Worm (Caenorhabditis elegans) whole organism, young adult: ENCODE data around the gene lurp-4.

Experiments used
- B0035.1 ChIP-seq: sonication (generic microtip); optimal IDR thresholded peaks from 2 replicates; lab custom pipeline; 2016; ENCODE audit warnings: missing genetic modification characterization, mild to moderate bottlenecking, missing compliant biosample characterization, missing genotype, missing genetic modification reagents
- C17E4.6 ChIP-seq: fragments of 200-800 bp; sonication (Bioruptor generic); IDR thresholded peaks from 2 replicates; pipeline ENCODE4 v1.3.6; 2022; ENCODE audit warnings: missing genetic modification reagents, missing genetic modification characterization, missing compliant biosample characterization
- F22D6.2 ChIP-seq: sonication (generic microtip); optimal IDR thresholded peaks from 2 replicates; lab custom pipeline; 2016; ENCODE audit warnings: mild to moderate bottlenecking, missing genetic modification characterization, missing compliant biosample characterization
- F37B4.10 ChIP-seq: fragments of 200-800 bp; sonication (Bioruptor generic); IDR thresholded peaks from 2 replicates; pipeline ENCODE4 v1.3.6; 2022; ENCODE audit warnings: missing genetic modification characterization, missing compliant biosample characterization
- F57C9.4 ChIP-seq: sonication (generic microtip); optimal IDR thresholded peaks from 2 replicates; lab custom pipeline; 2017; ENCODE audit warnings: mild to moderate bottlenecking, missing genetic modification characterization, missing compliant biosample characterization
- K11D2.4 ChIP-seq: fragments of 200-800 bp; sonication (Bioruptor generic); IDR thresholded peaks from 2 replicates; pipeline ENCODE4 v1.3.6; 2022; ENCODE audit warnings: missing genetic modification reagents, missing genetic modification characterization, missing compliant biosample characterization
- K12H6.12 ChIP-seq: fragments of 200-800 bp; sonication (Bioruptor generic); optimal IDR thresholded peaks from 2 replicates; lab custom pipeline; 2018; ENCODE audit warnings: mild to moderate bottlenecking, missing genetic modification characterization, missing compliant biosample characterization
- T07F8.4 ChIP-seq: sonication (generic microtip); optimal IDR thresholded peaks from 2 replicates; lab custom pipeline; 2016; ENCODE audit warnings: mild to moderate bottlenecking, missing genetic modification characterization, moderate library complexity, missing compliant biosample characterization
- Y79H2A.3 ChIP-seq: fragments of 200-800 bp; sonication (Bioruptor generic); conservative IDR thresholded peaks from 2 replicates; pipeline ENCODE4 v1.3.6; 2022; ENCODE audit warnings: missing genetic modification reagents, missing genetic modification characterization, missing compliant biosample characterization
- Y95B8A.8 ChIP-seq: fragments of 200-800 bp; sonication (Bioruptor generic); IDR thresholded peaks from 2 replicates; pipeline ENCODE4 v1.3.6; 2022; ENCODE audit warnings: missing genetic modification reagents, missing genetic modification characterization, missing compliant biosample characterization
- ZK185.1 ChIP-seq: sonication (generic microtip); optimal IDR thresholded peaks from 2 replicates; lab custom pipeline; 2016; ENCODE audit warnings: mild to moderate bottlenecking, missing genetic modification characterization, missing compliant biosample characterization; ENCODE audit not compliant: poor library complexity, severe bottlenecking
- aptf-3 ChIP-seq: fragments of 200-800 bp; sonication (Bioruptor generic); IDR thresholded peaks from 2 replicates; pipeline ENCODE4 v1.3.6; 2022; ENCODE audit warnings: missing genetic modification characterization, missing compliant biosample characterization
- atf-7 ChIP-seq: sonication (generic microtip); optimal IDR thresholded peaks from 2 replicates; lab custom pipeline; 2017; ENCODE audit warnings: mild to moderate bottlenecking, missing genetic modification characterization, missing compliant biosample characterization
- attf-6 ChIP-seq: fragments of 200-800 bp; sonication (Bioruptor generic); IDR thresholded peaks from 2 replicates; pipeline ENCODE4 v1.3.6; 2022; ENCODE audit warnings: missing genetic modification reagents, missing genetic modification characterization, missing compliant biosample characterization
- bed-1 ChIP-seq: fragments of 200-800 bp; sonication (Bioruptor generic); IDR thresholded peaks from 2 replicates; pipeline ENCODE4 v1.3.6; 2022; ENCODE audit warnings: missing genetic modification reagents, missing genetic modification characterization, missing compliant biosample characterization
- cebp-1 ChIP-seq, 2 experiments: fragments of 200-800 bp in 1 of 2; sonication (Bioruptor generic) in 1 of 2; sonication (generic microtip) in 1 of 2; IDR thresholded peaks in 1 of 2; optimal IDR thresholded peaks in 1 of 2; 2 replicates each; pipeline versions ENCODE4 v1.3.6 to Lab custom; 2017 to 2022; ENCODE audit warnings: missing compliant biosample characterization in 2 of 2, missing genetic modification characterization in 2 of 2, mild to moderate bottlenecking in 1 of 2, missing genetic modification reagents in 1 of 2, moderate library complexity in 1 of 2
- ceh-100 ChIP-seq: fragments of 200-800 bp; sonication (Bioruptor generic); IDR thresholded peaks from 2 replicates; pipeline ENCODE4 v1.3.6; 2022; ENCODE audit warnings: missing genetic modification reagents, missing genetic modification characterization, missing compliant biosample characterization
- ceh-79 ChIP-seq: sonication (generic microtip); optimal IDR thresholded peaks from 2 replicates; lab custom pipeline; 2017; ENCODE audit warnings: mild to moderate bottlenecking, missing genetic modification characterization, missing compliant biosample characterization
- chd-7 ChIP-seq: sonication (generic microtip); optimal IDR thresholded peaks from 2 replicates; lab custom pipeline; 2016; ENCODE audit warnings: mild to moderate bottlenecking, missing genetic modification characterization, moderate library complexity, missing compliant biosample characterization
- dox-1 ChIP-seq: fragments of 200-800 bp; sonication (Bioruptor generic); IDR thresholded peaks from 2 replicates; pipeline ENCODE4 v1.3.6; 2022; ENCODE audit warnings: missing genetic modification reagents, missing genetic modification characterization, missing compliant biosample characterization
- efl-1 ChIP-seq: fragments of 150-350 bp; optimal IDR thresholded peaks from 2 replicates; lab custom pipeline; 2014; ENCODE audit warnings: missing biosample characterization, missing genetic modification reagents, missing genetic modification characterization
- egl-18 ChIP-seq: fragments of 200-800 bp; sonication (Bioruptor generic); IDR thresholded peaks from 2 replicates; pipeline ENCODE4 v1.3.6; 2022; ENCODE audit warnings: missing genetic modification reagents, missing genetic modification characterization, missing compliant biosample characterization
- ets-4 ChIP-seq: fragments of 200-800 bp; sonication (Bioruptor generic); optimal IDR thresholded peaks from 2 replicates; lab custom pipeline; 2018; ENCODE audit warnings: mild to moderate bottlenecking, missing genetic modification characterization, missing compliant biosample characterization
- hmg-1.2 ChIP-seq: fragments of 200-800 bp; sonication (Bioruptor generic); IDR thresholded peaks from 2 replicates; pipeline ENCODE4 v1.3.6; 2022; ENCODE audit warnings: missing genetic modification reagents, missing genetic modification characterization, missing compliant biosample characterization
- hmg-20 ChIP-seq: fragments of 200-800 bp; sonication (Bioruptor generic); IDR thresholded peaks from 2 replicates; pipeline ENCODE4 v1.3.6; 2022; ENCODE audit warnings: missing genetic modification reagents, missing genetic modification characterization, missing compliant biosample characterization
- let-607 ChIP-seq, 2 experiments: fragments of 200-800 bp in 1 of 2; sonication (Bioruptor generic) in 1 of 2; sonication (generic microtip) in 1 of 2; optimal IDR thresholded peaks; 2 replicates each; lab custom pipeline; 2016 to 2018; ENCODE audit warnings: mild to moderate bottlenecking in 2 of 2, missing compliant biosample characterization in 2 of 2, missing genetic modification characterization in 2 of 2, moderate library complexity in 2 of 2, missing genotype in 1 of 2
- lir-1 ChIP-seq: fragments of 200-800 bp; sonication (Bioruptor generic); conservative IDR thresholded peaks from 2 replicates; pipeline ENCODE4 v1.3.6; 2022; ENCODE audit warnings: missing genetic modification reagents, missing genetic modification characterization, missing compliant biosample characterization
- lsl-1 ChIP-seq: fragments of 200-800 bp; sonication (Bioruptor generic); optimal IDR thresholded peaks from 2 replicates; lab custom pipeline; 2018; ENCODE audit warnings: mild to moderate bottlenecking, missing genetic modification characterization, moderate library complexity, missing compliant biosample characterization
- lsy-27 ChIP-seq: sonication (generic microtip); optimal IDR thresholded peaks from 2 replicates; lab custom pipeline; 2017; ENCODE audit warnings: missing genetic modification characterization, mild to moderate bottlenecking, missing compliant biosample characterization, antibody characterized with exemption, missing genotype, borderline replicate concordance; ENCODE audit not compliant: insufficient read depth
- madf-10 ChIP-seq: sonication (generic microtip); optimal IDR thresholded peaks from 2 replicates; lab custom pipeline; 2016; ENCODE audit warnings: mild to moderate bottlenecking, missing genetic modification characterization, missing compliant biosample characterization
- mcd-1 ChIP-seq: fragments of 200-800 bp; sonication (Bioruptor generic); IDR thresholded peaks from 2 replicates; pipeline ENCODE4 v1.3.6; 2022; ENCODE audit warnings: missing genetic modification reagents, missing genetic modification characterization, missing compliant biosample characterization
- mes-4 ChIP-seq: sonication (generic microtip); optimal IDR thresholded peaks from 2 replicates; lab custom pipeline; 2016; ENCODE audit warnings: missing genotype, missing genetic modification characterization, missing compliant biosample characterization
- nfya-1 ChIP-seq: sonication (generic microtip); optimal IDR thresholded peaks from 2 replicates; lab custom pipeline; 2017; ENCODE audit warnings: antibody characterized with exemption, missing compliant biosample characterization, missing genetic modification characterization, borderline replicate concordance; ENCODE audit not compliant: insufficient read depth
- nfya-2 ChIP-seq: fragments of 200-800 bp; sonication (Bioruptor generic); IDR thresholded peaks from 2 replicates; pipeline ENCODE4 v1.3.6; 2022; ENCODE audit warnings: missing genetic modification reagents, missing genetic modification characterization, missing compliant biosample characterization
- nfyb-1 ChIP-seq: fragments of 200-800 bp; sonication (Bioruptor generic); IDR thresholded peaks from 2 replicates; pipeline ENCODE4 v1.3.6; 2022; ENCODE audit warnings: missing genetic modification reagents, missing genetic modification characterization, missing compliant biosample characterization
- nhr-27 ChIP-seq: fragments of 200-800 bp; sonication (Bioruptor generic); optimal IDR thresholded peaks from 2 replicates; lab custom pipeline; 2018; ENCODE audit warnings: mild to moderate bottlenecking, missing genetic modification characterization, moderate library complexity, missing compliant biosample characterization
- nhr-80 ChIP-seq: sonication (generic microtip); optimal IDR thresholded peaks from 2 replicates; lab custom pipeline; 2016; ENCODE audit warnings: missing genetic modification characterization, missing compliant biosample characterization
- nhr-90 ChIP-seq: sonication (generic microtip); optimal IDR thresholded peaks from 2 replicates; lab custom pipeline; 2016; ENCODE audit warnings: missing genotype, mild to moderate bottlenecking, missing genetic modification characterization, missing compliant biosample characterization
- pha-4 ChIP-seq: fragments of 150-350 bp; sonication (generic microtip); optimal IDR thresholded peaks from 2 replicates; lab custom pipeline; 2014; ENCODE audit warnings: missing biosample characterization, missing genetic modification reagents, missing genetic modification characterization
- rpc-1 ChIP-seq, 2 experiments: fragments of 150-350 bp in 1 of 2; sonication (generic microtip) in 1 of 2; optimal IDR thresholded peaks; 2 replicates each; lab custom pipeline; 2014 to 2018; ENCODE audit warnings: missing biosample characterization in 1 of 2, missing genetic modification characterization in 1 of 2, missing genetic modification reagents in 1 of 2, missing genotype in 1 of 2
- sea-2 ChIP-seq: fragments of 200-800 bp; sonication (Bioruptor generic); IDR thresholded peaks from 2 replicates; pipeline ENCODE4 v1.3.6; 2022; ENCODE audit warnings: missing genetic modification characterization, missing compliant biosample characterization
- sptf-2 ChIP-seq: fragments of 200-800 bp; sonication (Bioruptor generic); optimal IDR thresholded peaks from 2 replicates; lab custom pipeline; 2018; ENCODE audit warnings: mild to moderate bottlenecking, missing genetic modification characterization, missing compliant biosample characterization
- tlf-1 ChIP-seq: fragments of 200-800 bp; sonication (Bioruptor generic); optimal IDR thresholded peaks from 2 replicates; lab custom pipeline; 2018; ENCODE audit warnings: mild to moderate bottlenecking, missing genetic modification characterization, missing compliant biosample characterization
- unc-62 ChIP-seq: fragments of 150-350 bp; optimal IDR thresholded peaks from 2 replicates; lab custom pipeline; 2014; ENCODE audit warnings: missing biosample characterization, missing genetic modification reagents, missing genetic modification characterization
- ztf-22 ChIP-seq: fragments of 200-800 bp; sonication (Bioruptor generic); optimal IDR thresholded peaks from 2 replicates; lab custom pipeline; 2018; ENCODE audit warnings: mild to moderate bottlenecking, missing genetic modification characterization, moderate library complexity, missing compliant biosample characterization
- ztf-6 ChIP-seq: fragments of 200-800 bp; sonication (Bioruptor generic); IDR thresholded peaks from 2 replicates; pipeline ENCODE4 v1.3.6; 2022; ENCODE audit warnings: missing genetic modification reagents, missing genetic modification characterization, missing compliant biosample characterization

Gene lurp-4

ce11 chrV:13092349-13092748 lies at the start of gene lurp-4:
lurp-4 (plus strand) TSS chrV:13092649.
- TF ChIP-seq T07F8.4 = no peak
- no peak for TF ChIP-seq aptf-3 (GFP tag; lab: Robert Waterston, UW)
- no peak for TF ChIP-seq attf-6
- no peak for TF ChIP-seq lsy-27 (tag; lab: Kevin White, UChicago)
- TF ChIP-seq ceh-100 (GFP tag; lab: Robert Waterston, UW) = no peak
- no peak for TF ChIP-seq rpc-1 (optimal IDR thresholded peaks at IDR 0.05; lab: Kevin White, UChicago)
- TF ChIP-seq rpc-1 (tag; optimal IDR thresholded peaks at IDR 0.05; lab: Kevin White, UChicago) = no peak
- TF ChIP-seq Y79H2A.3 (GFP tag; lab: Robert Waterston, UW) = no peak
- no peak for TF ChIP-seq ztf-6 (GFP tag; lab: Robert Waterston, UW)
- no peak for TF ChIP-seq ceh-79 (tag; lab: Kevin White, UChicago)
- no peak for TF ChIP-seq chd-7 (tag; lab: Kevin White, UChicago)
- TF ChIP-seq nhr-80 (tag; lab: Kevin White, UChicago) = no peak
- no peak for TF ChIP-seq B0035.1 (tag; lab: Kevin White, UChicago)
- no peak for TF ChIP-seq sea-2 (GFP tag; lab: Robert Waterston, UW)
- no peak for TF ChIP-seq pha-4 (tag; lab: Kevin White, UChicago)
- no peak for TF ChIP-seq C17E4.6 (GFP tag; lab: Robert Waterston, UW)
- no peak for TF ChIP-seq lir-1 (GFP tag; lab: Robert Waterston, UW)
- no peak for TF ChIP-seq K12H6.12 (tag; lab: Kevin White, UChicago)
- no peak for TF ChIP-seq sptf-2 (GFP tag; lab: Kevin White, UChicago)
- TF ChIP-seq F57C9.4 = no peak

- no peak for TF ChIP-seq hmg-1.2
- no peak for TF ChIP-seq nhr-27 (tag; lab: Kevin White, UChicago)
- peak; percentile 52 for TF ChIP-seq dox-1 (GFP tag; lab: Robert Waterston, UW)
- TF ChIP-seq nfya-2 (GFP tag; lab: Robert Waterston, UW) = no peak
- no peak for TF ChIP-seq egl-18 (GFP tag; lab: Robert Waterston, UW)
- TF ChIP-seq nhr-90 (tag; lab: Kevin White, UChicago) = peak; percentile 46
- TF ChIP-seq unc-62 (GFP tag; lab: Kevin White, UChicago) = peak; percentile 90
- peak; percentile 72 for TF ChIP-seq atf-7 (tag; lab: Kevin White, UChicago)
- TF ChIP-seq mes-4 (tag; lab: Kevin White, UChicago) = no peak
- TF ChIP-seq hmg-20 (GFP tag; lab: Robert Waterston, UW) = no peak
- TF ChIP-seq tlf-1 (GFP tag; lab: Kevin White, UChicago) = peak; percentile 42
- peak; percentile 62; the same call in 1 of the 2 replicates for TF ChIP-seq nfyb-1
- TF ChIP-seq F37B4.10 (GFP tag; lab: Robert Waterston, UW) = no peak
- peak; percentile 51; the same call in 1 of the 2 replicates for TF ChIP-seq cebp-1 (GFP tag; IDR thresholded peaks at IDR 0.05; lab: Robert Waterston, UW)
- TF ChIP-seq cebp-1 (tag; optimal IDR thresholded peaks at IDR 0.05; lab: Kevin White, UChicago) = peak; percentile 67
- TF ChIP-seq lsl-1 (GFP tag; lab: Kevin White, UChicago) = peak; percentile 16
- peak; percentile 64 for TF ChIP-seq ets-4 (GFP tag; lab: Kevin White, UChicago)
- peak; percentile 48 to 52 for TF ChIP-seq let-607 (tag; optimal IDR thresholded peaks at IDR 0.05; lab: Kevin White, UChicago)
- peak; percentile 16 for TF ChIP-seq madf-10 (tag; lab: Kevin White, UChicago)
- no peak for TF ChIP-seq nfya-1 (tag; lab: Kevin White, UChicago)
- no peak for TF ChIP-seq F22D6.2 (tag; lab: Kevin White, UChicago)
- TF ChIP-seq ZK185.1 = peak; percentile 46
- TF ChIP-seq K11D2.4 = 0 out of 2 replicates have a peak, but pooled peaks have one; percentile 33
- TF ChIP-seq bed-1 (GFP tag; lab: Robert Waterston, UW) = no peak
- TF ChIP-seq mcd-1 (GFP tag; lab: Robert Waterston, UW) = 0 out of 2 replicates have a peak, but pooled peaks have one; percentile 26
- 0 out of 2 replicates have a peak, but pooled peaks have one; percentile 29 for TF ChIP-seq Y95B8A.8 (GFP tag; lab: Robert Waterston, UW)
- no peak for TF ChIP-seq efl-1
- peak; percentile 33 for TF ChIP-seq ztf-22 (GFP tag; lab: Kevin White, UChicago)
These were observed 49.2 kb upstream of the lurp-4 start, which contains the start of gene lap-2 for ce11 chrV:13043195-13043762. lap-2 (plus strand) TSS chrV:13043712.
